Worm (Caenorhabditis elegans): Measurements from ENCODE around the gene F18A12.7.

DNA sequence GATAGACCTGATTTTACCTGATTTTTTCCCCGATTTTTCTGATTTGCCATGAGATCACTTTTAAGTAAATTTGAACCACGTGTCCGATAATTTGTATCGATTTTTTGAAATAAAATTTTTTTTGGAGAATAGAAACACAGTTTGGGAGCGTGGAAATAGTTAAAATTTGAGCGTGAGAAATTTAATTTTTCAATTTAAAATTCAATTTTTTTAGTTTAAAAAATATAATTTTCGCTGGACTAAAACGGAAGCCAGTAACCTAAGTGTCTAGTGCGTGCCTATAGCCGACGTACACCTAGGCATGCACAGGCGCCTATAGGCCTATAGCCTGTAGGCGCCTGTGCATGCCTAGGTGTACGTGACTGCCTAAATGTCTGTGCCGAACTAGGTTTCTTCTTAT is 15.1 kb downstream of the F18A12.7 start, which contains the start of gene nep-9:
- TF ChIP-seq lin-13 (GFP tag; optimal IDR thresholded peaks at IDR 0.05) (no peak), unc-98 (GFP tag; IDR thresholded peaks at IDR 0.05) (no peak), pag-3 (tag; optimal IDR thresholded peaks at IDR 0.05; ENCODE audit: borderline replicate concordance, insufficient read depth) (no peak), tbx-2 (tag; optimal IDR thresholded peaks at IDR 0.05) (no peak)
